Worm (Caenorhabditis elegans): ENCODE data around the gene str-103.

DNA sequence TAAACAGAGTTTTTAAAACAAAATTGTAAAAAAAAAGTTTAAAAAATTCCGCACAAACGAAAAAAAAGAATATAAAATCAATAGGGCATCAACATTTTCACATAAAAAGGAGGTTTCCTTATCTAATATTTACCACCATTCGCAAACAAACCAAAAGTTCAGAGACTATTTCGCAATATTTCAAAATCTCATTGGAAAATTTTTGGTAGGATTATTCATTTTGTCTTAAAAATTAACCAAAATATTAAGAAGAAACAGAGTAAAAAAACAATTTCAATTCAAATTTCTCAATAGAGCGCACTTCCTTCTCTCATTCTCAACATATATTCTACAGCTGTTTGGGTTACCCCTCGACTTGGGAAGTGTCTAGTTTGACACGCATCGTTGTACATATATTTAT lies 41.6 kb upstream of the str-103 start:
- TF ChIP-seq cog-1 (tag; optimal IDR thresholded peaks at IDR 0.05) (no peak), klf-2 (GFP tag; conservative IDR thresholded peaks at IDR 0.05) (no peak), flt-1 (GFP tag; IDR thresholded peaks at IDR 0.05) (no peak), ref-1 (GFP tag; conservative IDR thresholded peaks at IDR 0.05) (no peak), ztf-23 (GFP tag; IDR thresholded peaks at IDR 0.05) (no peak)

Measured in whole organism, midembryonic.